Fruit fly (Drosophila melanogaster): ENCODE data around the gene tal-3A.

tal-3A gene

DNA sequence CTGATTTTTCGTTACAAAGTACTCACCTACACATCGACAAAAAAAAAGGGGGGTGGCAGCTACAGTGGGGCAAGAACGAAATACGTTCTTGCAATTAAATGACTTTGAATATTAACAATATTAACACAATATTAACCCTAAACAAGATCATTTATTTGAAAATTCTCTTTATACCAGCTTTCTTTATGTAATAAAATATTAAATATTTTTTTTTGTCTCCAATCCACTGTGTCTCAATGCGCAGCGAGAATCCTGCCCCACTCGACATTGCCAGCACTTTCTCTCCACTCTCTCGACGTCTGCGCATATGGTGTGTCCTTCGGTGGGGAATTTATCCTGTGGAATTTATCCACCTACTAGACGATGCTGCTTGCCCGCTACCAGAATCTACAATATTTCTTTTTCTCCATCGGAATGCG, 12.5 kb upstream of the tal-3A start (continued):
- TF ChIP-seq pho (GFP tag; optimal IDR thresholded peaks at IDR 0.05) (peak; percentile 54), gro (GFP tag; optimal IDR thresholded peaks at IDR 0.05) (peak; percentile 37), CG30020 (tag; optimal IDR thresholded peaks at IDR 0.05) (no peak), Trl (optimal IDR thresholded peaks at IDR 0.05) (peak; percentile 26 to 38), Trl (GFP tag; optimal IDR thresholded peaks at IDR 0.05) (peak; percentile 63), CG1792 (GFP tag; optimal IDR thresholded peaks at IDR 0.05) (no peak), CG2889 (GFP tag; IDR thresholded peaks at IDR 0.05) (peak; percentile 88), kni (GFP tag; optimal IDR thresholded peaks at IDR 0.05) (peak; percentile 55), CG12299 (tag; optimal IDR thresholded peaks at IDR 0.05) (peak; percentile 89), unpg (GFP tag; optimal IDR thresholded peaks at IDR 0.05) (peak; percentile 89), dysf (GFP tag; IDR thresholded peaks at IDR 0.05) (peak; percentile 95), CG12769 (tag; optimal IDR thresholded peaks at IDR 0.05) (peak; percentile 6), CG9215 (GFP tag; IDR thresholded peaks at IDR 0.05) (peak; percentile 90), Atf6 (GFP tag; IDR thresholded peaks at IDR 0.05) (peak; percentile 96), vfl (GFP tag; optimal IDR thresholded peaks at IDR 0.05) (peak; percentile 65), wdn (GFP tag; IDR thresholded peaks at IDR 0.05) (peak; percentile 93), sim (GFP tag; IDR thresholded peaks at IDR 0.05) (peak; percentile 87), Hr78 (GFP tag; optimal IDR thresholded peaks at IDR 0.05) (peak in 1 of 2 experiments; percentile 35), Chrac-16 (GFP tag; optimal IDR thresholded peaks at IDR 0.05) (peak; percentile 79), Hmr (GFP tag; optimal IDR thresholded peaks at IDR 0.05) (peak; percentile 96), tna (GFP tag; IDR thresholded peaks at IDR 0.05; ENCODE audit: partially characterized antibody) (no peak), sd (tag; optimal IDR thresholded peaks at IDR 0.05) (peak; percentile 91), CG10274 (GFP tag; optimal IDR thresholded peaks at IDR 0.05) (peak; percentile 73), Meics (GFP tag; optimal IDR thresholded peaks at IDR 0.05) (peak; percentile 91), ab (GFP tag; optimal IDR thresholded peaks at IDR 0.05) (no peak), Hr51 (GFP tag; optimal IDR thresholded peaks at IDR 0.05) (peak; percentile 28 to 91), CG9817 (tag; optimal IDR thresholded peaks at IDR 0.05) (peak; percentile 79), CG12104 (GFP tag; optimal IDR thresholded peaks at IDR 0.05) (peak; percentile 89), ci (GFP tag; IDR thresholded peaks at IDR 0.05) (peak; percentile 98), sqz (GFP tag; optimal IDR thresholded peaks at IDR 0.05) (peak; percentile 85), cato (GFP tag; optimal IDR thresholded peaks at IDR 0.05; ENCODE audit: borderline replicate concordance) (peak; percentile 64), h (optimal IDR thresholded peaks at IDR 0.05) (no peak), ac (GFP tag; optimal IDR thresholded peaks at IDR 0.05) (peak; percentile 39), Lim3 (GFP tag; IDR thresholded peaks at IDR 0.05) (peak; percentile 78), trem (tag; optimal IDR thresholded peaks at IDR 0.05) (peak; percentile 15), nmo (GFP tag; optimal IDR thresholded peaks at IDR 0.05) (peak; percentile 91), CG3847 (GFP tag; IDR thresholded peaks at IDR 0.05) (peak; percentile 93), CG8478 (optimal IDR thresholded peaks at IDR 0.05) (no peak), CG9932 (GFP tag; IDR thresholded peaks at IDR 0.05) (peak; percentile 93), inv (GFP tag; IDR thresholded peaks at IDR 0.05; ENCODE audit: partially characterized antibody) (peak; percentile 23; the same call in 1 of the 2 replicates), Jarid2 (GFP tag; optimal IDR thresholded peaks at IDR 0.05) (peak; percentile 67), schlank (tag; optimal IDR thresholded peaks at IDR 0.05) (peak; percentile 72), caup (GFP tag; optimal IDR thresholded peaks at IDR 0.05; ENCODE audit: severe bottlenecking) (peak; percentile 93), CG32532 (GFP tag; IDR thresholded peaks at IDR 0.05) (peak; percentile 95), Tbp (GFP tag; optimal IDR thresholded peaks at IDR 0.05) (no peak), hkb (optimal IDR thresholded peaks at IDR 0.05) (no peak), hkb (GFP tag; IDR thresholded peaks at IDR 0.05) (peak; percentile 97), E2f1 (GFP tag; IDR thresholded peaks at IDR 0.05) (peak; percentile 91), CG10321 (GFP tag; IDR thresholded peaks at IDR 0.05) (peak; percentile 76), CG3163 (GFP tag; optimal IDR thresholded peaks at IDR 0.05) (peak; percentile 4), CG8281 (tag; optimal IDR thresholded peaks at IDR 0.05) (peak; percentile 63), en (GFP tag; optimal IDR thresholded peaks at IDR 0.05) (peak; percentile 21)

Data from whole organism, embryonic.